Fruit fly (Drosophila melanogaster) whole organism, pupa: ENCODE data around the gene CG42693.

Experiments
- CG10348 ChIP-seq: fragments of 200-800 bp; sonication (Bioruptor generic); IDR thresholded peaks from 2 replicates; pipeline ENCODE4 v1.3.6; 2022; ENCODE audit warnings: missing biosample characterization, missing genetic modification characterization
- CG12605 ChIP-seq: fragments of 200-800 bp; sonication (Bioruptor generic); IDR thresholded peaks from 2 replicates; pipeline ENCODE4 v1.3.6; 2022; ENCODE audit warnings: missing biosample characterization, missing genetic modification characterization
- CG13204 ChIP-seq: fragments of 200-800 bp; sonication (Bioruptor generic); optimal IDR thresholded peaks from 2 replicates; lab custom pipeline; 2018; ENCODE audit warnings: missing biosample characterization, mild to moderate bottlenecking, missing genetic modification characterization, moderate library complexity
- CG14655 ChIP-seq: fragments of 200-800 bp; sonication (Bioruptor generic); optimal IDR thresholded peaks from 3 replicates; lab custom pipeline; 2017; ENCODE audit warnings: mild to moderate bottlenecking, missing biosample characterization, missing genetic modification reagents, missing genetic modification characterization
- CG15710 ChIP-seq: fragments of 200-800 bp; sonication (Bioruptor generic); optimal IDR thresholded peaks from 2 replicates; lab custom pipeline; 2018; ENCODE audit warnings: missing biosample characterization, mild to moderate bottlenecking, missing genetic modification characterization, moderate library complexity
- CG17806 ChIP-seq: fragments of 200-800 bp; sonication (Bioruptor generic); optimal IDR thresholded peaks from 2 replicates; lab custom pipeline; 2018; ENCODE audit warnings: missing biosample characterization, mild to moderate bottlenecking, missing genetic modification characterization, moderate library complexity
- CG32121 ChIP-seq: fragments of 200-800 bp; sonication (Bioruptor generic); IDR thresholded peaks from 2 replicates; pipeline ENCODE4 v1.3.6; 2022; ENCODE audit warnings: missing biosample characterization, missing genetic modification characterization
- CG34367 ChIP-seq: fragments of 200-800 bp; sonication (Bioruptor generic); optimal IDR thresholded peaks from 2 replicates; lab custom pipeline; 2018; ENCODE audit warnings: missing biosample characterization, mild to moderate bottlenecking, missing genetic modification characterization
- CG4496 ChIP-seq: fragments of 200-800 bp; sonication (Bioruptor generic); IDR thresholded peaks from 3 replicates; pipeline ENCODE4 v1.3.6; 2022; ENCODE audit warnings: missing biosample characterization, missing genetic modification characterization
- CG8159 ChIP-seq: fragments of 200-800 bp; sonication (Bioruptor generic); optimal IDR thresholded peaks from 3 replicates; lab custom pipeline; 2018; ENCODE audit warnings: missing biosample characterization, mild to moderate bottlenecking, missing genetic modification characterization, moderate library complexity
- CG8301 ChIP-seq: fragments of 200-800 bp; sonication (Bioruptor generic); optimal IDR thresholded peaks from 2 replicates; lab custom pipeline; 2018; ENCODE audit warnings: missing biosample characterization, mild to moderate bottlenecking, missing genetic modification characterization
- CG9948 ChIP-seq: fragments of 200-800 bp; sonication (Bioruptor generic); optimal IDR thresholded peaks from 2 replicates; lab custom pipeline; 2018; ENCODE audit warnings: missing biosample characterization, mild to moderate bottlenecking, missing genetic modification characterization, moderate library complexity
- D1 ChIP-seq: fragments of 200-800 bp; sonication (Bioruptor generic); optimal IDR thresholded peaks from 2 replicates; lab custom pipeline; 2018; ENCODE audit warnings: missing biosample characterization, mild to moderate bottlenecking, missing genetic modification characterization, moderate library complexity
- EcR ChIP-seq: fragments of 200-800 bp; sonication (Bioruptor generic); optimal IDR thresholded peaks from 3 replicates; lab custom pipeline; 2019; ENCODE audit warnings: missing biosample characterization, missing genetic modification characterization, mild to moderate bottlenecking, moderate library complexity, missing genetic modification reagents
- Ets98B ChIP-seq: fragments of 200-800 bp; sonication (Bioruptor generic); IDR thresholded peaks from 2 replicates; pipeline ENCODE4 v1.3.6; 2022; ENCODE audit warnings: missing biosample characterization, missing genetic modification characterization
- Pif1A ChIP-seq: fragments of 200-800 bp; sonication (Bioruptor generic); optimal IDR thresholded peaks from 3 replicates; lab custom pipeline; 2016; ENCODE audit warnings: missing biosample characterization, missing genetic modification characterization
- Pif1B ChIP-seq: fragments of 200-800 bp; sonication (Bioruptor generic); optimal IDR thresholded peaks from 3 replicates; lab custom pipeline; 2016; ENCODE audit warnings: missing biosample characterization, missing genetic modification characterization
- Snoo ChIP-seq: fragments of 200-800 bp; sonication (Bioruptor generic); optimal IDR thresholded peaks from 3 replicates; lab custom pipeline; 2017; ENCODE audit warnings: missing biosample characterization, mild to moderate bottlenecking, missing genetic modification characterization, inconsistent platforms
- fd96Ca ChIP-seq: fragments of 200-800 bp; sonication (Bioruptor generic); IDR thresholded peaks from 3 replicates; pipeline ENCODE4 v1.3.6; 2022; ENCODE audit warnings: missing biosample characterization, missing genetic modification characterization
- gl ChIP-seq: fragments of 200-800 bp; sonication (Bioruptor generic); optimal IDR thresholded peaks from 2 replicates; lab custom pipeline; 2018; ENCODE audit warnings: missing biosample characterization, mild to moderate bottlenecking, missing genetic modification characterization
- rn ChIP-seq: fragments of 200-800 bp; sonication (Bioruptor generic); IDR thresholded peaks from 2 replicates; pipeline ENCODE4 v1.3.6; 2022; ENCODE audit warnings: missing biosample characterization, missing genetic modification characterization

CG42693 gene

dm6 chr3R:31697606-31698005 lies 10.5 kb downstream of the CG42693 start:
- TF ChIP-seq Ets98B (GFP tag; lab: Robert Waterston, UW): no peak
- no peak for TF ChIP-seq CG14655
- TF ChIP-seq rn (GFP tag; lab: Robert Waterston, UW): no peak
- no peak for TF ChIP-seq CG32121 (GFP tag; lab: Robert Waterston, UW)
- TF ChIP-seq Pif1B: no peak
- TF ChIP-seq CG9948 (tag; lab: Kevin White, UChicago): no peak
- no peak for TF ChIP-seq CG4496 (GFP tag; lab: Robert Waterston, UW)
- no peak for TF ChIP-seq CG34367 (tag; lab: Kevin White, UChicago)
- TF ChIP-seq D1: no peak
- TF ChIP-seq fd96Ca: no peak
- no peak for TF ChIP-seq CG17806 (tag; lab: Kevin White, UChicago)
- TF ChIP-seq CG10348 (GFP tag; lab: Robert Waterston, UW): no peak
- no peak for TF ChIP-seq Pif1A (GFP tag; lab: Kevin White, UChicago)
- TF ChIP-seq CG13204: no peak
- no peak for TF ChIP-seq Snoo (tag; lab: Kevin White, UChicago)
- TF ChIP-seq gl (tag; lab: Kevin White, UChicago): no peak
- no peak for TF ChIP-seq EcR (GFP tag; lab: Kevin White, UChicago)
- no peak for TF ChIP-seq CG12605 (GFP tag; lab: Robert Waterston, UW)

- TF ChIP-seq CG14655 (peak; percentile 27), Snoo (tag; lab: Kevin White, UChicago) (no peak)
These were observed 11.5 kb downstream of the CG42693 start for dm6 chr3R:31696664-31697063.

dm6 chr3R:31690439-31690838 lies 17.7 kb downstream of the CG42693 start:
- TF ChIP-seq CG13204 (peak; percentile 23), CG17806 (tag; lab: Kevin White, UChicago) (no peak), EcR (GFP tag; lab: Kevin White, UChicago) (peak; percentile 63)

- no peak for TF ChIP-seq CG12605 (GFP tag; lab: Robert Waterston, UW)
- no peak for TF ChIP-seq CG13204
- TF ChIP-seq CG8159 (tag; lab: Kevin White, UChicago): peak; percentile 42
- TF ChIP-seq CG15710 (tag; lab: Kevin White, UChicago): peak; percentile 28
- peak; percentile 27 for TF ChIP-seq CG34367 (tag; lab: Kevin White, UChicago)
- TF ChIP-seq CG32121 (GFP tag; lab: Robert Waterston, UW): no peak
- peak; percentile 37; the same call in 2 of the 3 replicates for TF ChIP-seq fd96Ca
- peak; percentile 49 for TF ChIP-seq CG17806 (tag; lab: Kevin White, UChicago)
- peak; percentile 47 for TF ChIP-seq Pif1A (GFP tag; lab: Kevin White, UChicago)
- peak; percentile 87 for TF ChIP-seq CG14655
- no peak for TF ChIP-seq EcR (GFP tag; lab: Kevin White, UChicago)
- TF ChIP-seq rn (GFP tag; lab: Robert Waterston, UW): no peak
- TF ChIP-seq CG4496 (GFP tag; lab: Robert Waterston, UW): no peak
- peak; percentile 37 for TF ChIP-seq Pif1B
- TF ChIP-seq Snoo (tag; lab: Kevin White, UChicago): no peak
- no peak for TF ChIP-seq Ets98B (GFP tag; lab: Robert Waterston, UW)
- TF ChIP-seq CG9948 (tag; lab: Kevin White, UChicago): peak; percentile 76
- TF ChIP-seq gl (tag; lab: Kevin White, UChicago): no peak
- TF ChIP-seq D1: no peak
- peak; percentile 78 for TF ChIP-seq CG8301 (tag; lab: Kevin White, UChicago)
- TF ChIP-seq CG10348 (GFP tag; lab: Robert Waterston, UW): no peak
These were observed 18.4 kb downstream of the CG42693 start for dm6 chr3R:31689727-31690126.

dm6 chr3R:31688671-31689642 lies 19.2 kb downstream of the CG42693 start:
- peak; percentile 56 for TF ChIP-seq CG14655
- peak; percentile 55; the same call in 2 of the 3 replicates for TF ChIP-seq fd96Ca
- TF ChIP-seq CG8301 (tag; lab: Kevin White, UChicago): peak; percentile 10
- no peak for TF ChIP-seq CG32121 (GFP tag; lab: Robert Waterston, UW)
- TF ChIP-seq EcR (GFP tag; lab: Kevin White, UChicago): peak; percentile 98
- TF ChIP-seq Snoo (tag; lab: Kevin White, UChicago): peak; percentile 57
- TF ChIP-seq Pif1A (GFP tag; lab: Kevin White, UChicago): peak; percentile 12
- TF ChIP-seq CG8159 (tag; lab: Kevin White, UChicago): peak; percentile 60
- TF ChIP-seq CG17806 (tag; lab: Kevin White, UChicago): peak; percentile 29
- peak; percentile 30 for TF ChIP-seq CG15710 (tag; lab: Kevin White, UChicago)
- no peak for TF ChIP-seq D1
- TF ChIP-seq CG9948 (tag; lab: Kevin White, UChicago): peak; percentile 35
- TF ChIP-seq CG13204: no peak
- TF ChIP-seq CG4496 (GFP tag; lab: Robert Waterston, UW): peak; percentile 47; the same call in 1 of the 3 replicates
- peak; percentile 2 for TF ChIP-seq CG34367 (tag; lab: Kevin White, UChicago)
- no peak for TF ChIP-seq CG10348 (GFP tag; lab: Robert Waterston, UW)
- TF ChIP-seq gl (tag; lab: Kevin White, UChicago): no peak
- TF ChIP-seq rn (GFP tag; lab: Robert Waterston, UW): no peak
- TF ChIP-seq Pif1B: peak; percentile 68
